Fruit fly (Drosophila melanogaster) Kc167 (cell line): ENCODE measurements around the gene Prx6a.

Source experiments
- Myc ChIP-seq: fragments of >200 bp; optimal IDR thresholded peaks from 2 replicates; lab custom pipeline; 2017; ENCODE audit warnings: missing external identifiers
- Sin3A ChIP-seq: fragments of >200 bp; optimal IDR thresholded peaks from 2 replicates; lab custom pipeline; 2018; ENCODE audit warnings: missing external identifiers
- h ChIP-seq: fragments of >200 bp; optimal IDR thresholded peaks from 3 replicates; lab custom pipeline; 2018; ENCODE audit warnings: missing external identifiers
- insv ChIP-seq: fragments of >200 bp; optimal IDR thresholded peaks from 3 replicates; lab custom pipeline; 2018; ENCODE audit warnings: missing external identifiers
- psq ChIP-seq: fragments of >200 bp; optimal IDR thresholded peaks from 2 replicates; lab custom pipeline; 2017; ENCODE audit warnings: missing external identifiers
- ttk ChIP-seq: sonication (Bioruptor generic); optimal IDR thresholded peaks from 2 replicates; lab custom pipeline; 2017; ENCODE audit warnings: missing external identifiers

The Prx6a gene

DNA sequence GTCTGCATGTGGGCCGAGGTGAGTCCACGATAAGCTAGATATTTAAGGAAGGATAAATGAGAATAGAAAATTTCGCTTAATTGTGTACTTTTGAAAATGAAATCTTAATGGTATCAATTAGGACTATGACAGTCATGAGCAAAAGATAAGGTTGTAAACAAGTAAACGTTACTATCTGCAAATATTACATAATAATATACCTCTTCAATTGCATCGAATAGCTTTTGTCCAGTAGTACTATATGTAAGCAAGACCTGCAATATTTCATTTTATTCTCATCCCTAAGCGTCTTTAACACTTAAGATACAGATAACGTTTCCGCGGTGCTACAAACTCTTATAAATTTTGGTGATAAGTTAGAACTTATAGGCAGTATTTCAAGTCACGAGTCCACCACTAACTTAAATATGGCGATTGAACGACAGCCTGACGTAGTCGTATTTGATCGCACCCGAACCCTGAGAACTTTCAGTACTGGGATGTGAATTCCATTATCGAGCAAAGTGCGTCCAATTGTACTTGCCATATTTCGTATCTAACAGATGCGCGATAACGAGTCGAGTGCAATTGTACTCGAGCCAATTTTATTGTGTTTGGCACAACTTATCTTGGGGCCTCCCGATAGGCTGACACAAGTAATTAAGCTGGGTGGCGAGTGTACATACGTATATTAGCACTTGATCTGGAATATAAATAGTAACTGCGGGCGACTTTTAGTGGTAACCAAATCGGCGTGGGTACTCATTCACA is 12.3 kb downstream of the Prx6a start:
- TF ChIP-seq Sin3A (lab: Kevin White, UChicago), result no peak
- TF ChIP-seq psq (lab: Kevin White, UChicago), result no peak
- TF ChIP-seq insv (lab: Kevin White, UChicago), result no peak
- TF ChIP-seq Myc, result no peak
- no peak for TF ChIP-seq h (lab: Kevin White, UChicago)
- no peak for TF ChIP-seq ttk (lab: Kevin White, UChicago)

DNA sequence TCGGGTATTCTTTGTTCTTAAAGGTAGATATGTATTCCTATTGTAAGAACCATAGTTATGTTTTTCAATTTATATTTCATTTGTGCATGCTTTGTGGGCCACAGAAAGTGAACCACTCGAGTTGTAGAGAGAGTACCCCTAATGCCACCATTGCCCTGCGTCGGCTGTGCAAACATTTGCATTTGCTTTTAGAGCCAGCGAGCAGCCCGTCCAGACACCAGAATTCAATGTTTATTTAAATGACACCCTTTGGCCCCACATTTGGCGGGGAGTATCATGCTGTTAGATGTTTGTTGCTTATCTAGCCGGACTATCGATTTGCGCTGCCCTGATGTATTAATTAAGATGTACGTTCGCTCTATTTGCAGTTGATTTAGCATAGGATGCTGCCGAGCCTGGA is 13.4 kb downstream of the Prx6a start:
- TF ChIP-seq h (lab: Kevin White, UChicago), result no peak

DNA sequence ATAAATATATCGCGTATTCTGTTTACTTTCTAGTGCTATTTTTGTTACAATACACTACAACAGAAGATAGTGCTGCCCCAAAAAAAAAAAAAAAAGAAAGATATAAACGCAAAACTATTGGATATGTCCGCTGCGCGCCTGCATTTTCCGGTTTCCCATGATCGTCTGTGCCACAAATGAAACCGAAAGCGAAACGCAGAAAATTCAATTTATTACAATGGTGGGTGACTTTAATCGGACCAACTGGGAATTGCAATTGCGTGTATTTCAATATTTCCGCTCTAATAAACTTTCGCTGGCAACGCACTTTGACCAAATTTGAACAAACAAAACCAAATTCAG is 15.4 kb downstream of the Prx6a start:
- TF ChIP-seq insv (lab: Kevin White, UChicago), result no peak
- no peak for TF ChIP-seq Sin3A (lab: Kevin White, UChicago)
- no peak for TF ChIP-seq ttk (lab: Kevin White, UChicago)
- TF ChIP-seq Myc, result no peak
- TF ChIP-seq h (lab: Kevin White, UChicago), result no peak
- TF ChIP-seq psq (lab: Kevin White, UChicago), result no peak

DNA sequence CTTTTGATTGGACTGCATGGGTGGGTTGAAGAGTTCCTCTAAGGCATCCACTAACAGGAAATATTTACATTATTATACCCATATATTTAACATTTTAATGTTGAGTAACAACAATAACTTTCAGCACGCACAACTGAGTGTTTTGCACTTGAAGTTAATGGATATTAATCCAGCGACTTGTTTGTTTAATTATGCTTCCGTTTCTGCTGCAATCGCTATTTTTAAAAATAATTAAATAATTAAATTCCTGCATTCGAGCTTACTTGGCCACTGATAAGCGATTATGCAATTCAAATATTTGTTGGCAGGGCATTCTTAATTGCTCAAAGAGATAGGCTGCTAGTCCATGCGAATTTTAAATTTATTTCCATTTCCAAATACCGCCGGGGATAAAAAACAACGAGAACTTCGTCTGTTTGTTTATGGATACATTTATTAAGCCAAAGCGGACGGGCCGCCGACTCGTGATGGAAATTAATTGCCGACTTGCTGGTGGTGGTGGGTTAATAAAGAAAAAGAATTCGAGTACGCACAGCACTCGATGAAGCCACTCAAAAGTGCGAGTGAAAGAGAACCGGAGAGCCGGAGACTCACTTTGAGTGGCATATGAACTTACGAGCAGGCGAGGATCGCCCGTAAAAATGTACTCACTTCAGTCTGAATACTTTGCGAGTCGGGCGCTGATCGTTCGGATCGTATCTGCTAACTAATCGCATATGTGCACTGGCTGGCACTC is 16.0 kb downstream of the Prx6a start:
- TF ChIP-seq psq (lab: Kevin White, UChicago), result no peak
- TF ChIP-seq Sin3A (lab: Kevin White, UChicago), result no peak
- no peak for TF ChIP-seq Myc
- TF ChIP-seq h (lab: Kevin White, UChicago), result no peak

DNA sequence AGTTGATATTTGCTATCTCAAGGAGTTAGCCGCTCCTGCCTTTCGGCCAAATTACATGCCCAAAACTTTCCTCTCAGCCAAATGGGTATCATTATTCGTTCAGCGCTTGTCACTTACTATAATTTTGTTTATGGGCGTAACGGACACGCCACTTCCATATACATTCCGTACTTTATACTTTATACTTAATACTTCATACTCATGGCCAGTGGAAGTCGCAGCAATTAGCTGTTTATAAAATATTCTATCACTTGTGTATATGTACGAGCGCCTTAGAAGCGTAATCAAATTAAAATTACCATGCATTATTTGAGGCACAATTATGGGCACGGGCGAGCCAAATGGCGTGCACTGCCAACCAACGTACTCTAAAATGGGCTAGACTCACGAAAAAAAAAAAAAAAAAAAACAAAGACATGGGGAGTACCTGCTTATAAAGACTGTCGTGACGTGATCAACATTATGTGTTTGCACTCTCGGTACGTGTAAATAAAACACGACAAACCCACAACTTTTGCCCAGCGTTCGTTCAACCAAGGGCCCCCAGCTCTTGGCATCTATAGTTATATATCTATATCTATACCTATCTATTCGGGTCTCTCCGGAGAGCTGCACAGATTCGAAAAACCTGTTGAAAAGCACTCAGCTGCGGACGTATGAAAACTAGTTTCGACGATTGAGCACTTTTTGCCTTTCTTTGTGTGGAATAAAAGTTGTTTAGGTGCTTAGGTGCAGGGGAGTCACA is 16.7 kb downstream of the Prx6a start:
- no peak for TF ChIP-seq Myc
- no peak for TF ChIP-seq psq (lab: Kevin White, UChicago)

DNA sequence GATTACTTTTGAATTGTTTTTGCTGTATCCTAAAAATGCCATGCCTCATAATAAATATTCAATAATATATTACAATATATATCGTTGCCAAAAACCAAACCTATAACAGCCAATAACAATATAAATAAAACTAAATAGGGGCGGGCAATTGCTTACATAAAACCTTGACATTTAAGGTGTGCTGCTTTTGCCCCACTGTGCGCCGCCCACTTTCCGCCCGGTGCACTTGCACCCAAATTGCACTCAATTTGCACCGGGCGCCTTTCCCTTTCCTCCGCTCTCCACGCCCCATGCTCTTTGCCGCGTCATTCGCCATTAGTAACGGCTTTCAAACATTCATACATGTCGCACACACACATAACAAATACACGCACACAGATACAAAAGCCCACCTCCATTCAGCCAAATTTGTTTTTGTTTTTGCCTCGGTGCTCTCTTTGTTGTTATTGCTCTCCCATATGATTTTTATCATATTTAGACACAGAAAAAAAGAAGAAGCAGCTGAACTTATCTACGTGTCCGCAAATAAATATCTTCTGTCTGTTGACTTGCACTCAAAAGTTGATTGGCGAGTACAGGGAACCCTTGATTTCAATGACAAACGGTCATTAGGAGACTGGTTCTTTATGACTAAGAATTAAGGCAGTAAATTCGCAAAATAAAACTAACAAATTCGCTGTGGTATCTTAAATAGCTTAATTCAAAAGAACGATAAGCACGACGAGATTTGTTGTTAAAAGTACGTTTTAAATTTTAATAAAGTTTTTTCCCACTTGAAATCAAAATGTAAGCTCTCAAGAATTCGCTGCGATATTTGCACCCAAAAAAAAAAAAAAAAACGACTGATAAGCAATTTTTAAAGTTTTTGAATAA is 19.9 kb downstream of the Prx6a start:
- TF ChIP-seq Myc (no peak), h (lab: Kevin White, UChicago) (no peak), Sin3A (lab: Kevin White, UChicago) (no peak), ttk (lab: Kevin White, UChicago) (no peak), insv (lab: Kevin White, UChicago) (no peak), psq (lab: Kevin White, UChicago) (no peak)

DNA sequence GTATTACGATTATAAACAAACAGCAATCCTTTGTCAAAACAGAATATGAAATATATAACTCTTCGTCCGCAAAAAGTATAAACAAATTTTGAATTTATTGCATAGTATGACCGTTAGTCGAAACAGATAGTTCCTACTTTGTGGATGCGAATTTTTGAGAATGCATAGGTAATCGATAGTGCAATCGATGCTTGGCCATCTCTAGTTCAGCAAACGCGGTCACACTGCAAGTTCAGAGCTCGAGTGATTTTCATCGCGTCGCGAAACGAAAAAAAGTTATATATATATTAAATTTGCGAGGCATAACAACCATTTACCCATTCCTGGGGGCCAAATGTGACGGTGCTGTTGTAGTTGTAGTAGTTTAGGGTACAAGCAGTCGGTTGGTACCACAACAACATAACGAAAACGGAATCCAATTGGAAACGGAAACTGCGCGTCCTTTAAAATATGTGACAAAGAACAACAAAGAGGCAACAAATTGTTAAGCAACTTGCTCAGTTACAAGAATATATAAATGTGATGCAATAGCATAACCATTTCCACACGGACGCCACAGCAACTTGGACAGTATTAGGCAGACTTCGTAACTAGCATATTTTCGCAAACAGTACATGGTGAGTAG is 21.0 kb downstream of the Prx6a start, which contains the start of gene CG2991:
Gene CG2991 (plus strand): TSS at position 205 of the 625 bp plus-strand sequence.
- TF ChIP-seq psq (lab: Kevin White, UChicago) (no peak), Myc (no peak), ttk (lab: Kevin White, UChicago) (no peak), insv (lab: Kevin White, UChicago) (no peak), Sin3A (lab: Kevin White, UChicago) (no peak), h (lab: Kevin White, UChicago) (no peak)

DNA sequence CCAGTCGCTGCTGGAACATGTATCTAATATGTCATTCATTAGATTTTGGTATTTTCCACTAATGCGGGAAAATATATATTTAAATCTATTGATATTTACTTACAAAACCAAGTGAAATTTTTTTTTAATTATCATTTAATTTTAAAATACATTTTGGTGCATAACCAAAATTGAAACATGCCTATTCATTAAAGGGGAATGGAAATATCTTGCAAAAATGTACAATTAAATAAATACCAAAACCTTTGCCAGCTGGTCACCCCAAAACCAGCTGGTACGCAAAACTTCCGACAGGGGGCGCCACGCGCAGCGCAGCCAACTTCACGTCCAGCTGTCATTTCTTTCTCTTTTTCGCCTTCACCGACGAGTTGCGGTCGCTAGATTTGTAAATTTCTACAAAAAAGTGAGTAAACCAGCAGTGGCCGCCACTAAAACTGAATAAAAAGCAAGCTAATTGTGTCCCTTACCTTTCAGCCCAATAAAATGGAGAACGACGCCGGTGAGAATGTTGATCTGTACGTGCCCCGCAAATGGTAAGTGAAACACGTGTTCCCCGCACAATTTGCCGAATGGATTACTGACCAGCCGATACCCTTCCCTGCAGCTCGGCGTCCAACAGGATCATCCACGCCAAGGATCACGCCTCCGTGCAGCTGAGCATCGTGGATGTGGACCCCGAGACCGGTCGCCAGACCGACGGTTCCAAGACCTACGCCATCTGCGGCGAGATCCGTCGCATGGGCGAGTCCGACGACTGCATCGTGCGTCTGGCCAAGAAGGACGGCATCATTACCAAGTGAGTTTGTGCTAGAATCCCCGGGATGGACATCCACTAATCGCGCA is 22.0 kb downstream of the Prx6a start, which contains the start of the genes CG3104 and RpS21:
Gene CG3104 (minus strand): TSS at position 6 of the 843 bp plus-strand sequence.
Gene RpS21 (plus strand): TSS at position 298 of the 843 bp plus-strand sequence.
- TF ChIP-seq insv (lab: Kevin White, UChicago) (no peak), h (lab: Kevin White, UChicago) (no peak)

DNA sequence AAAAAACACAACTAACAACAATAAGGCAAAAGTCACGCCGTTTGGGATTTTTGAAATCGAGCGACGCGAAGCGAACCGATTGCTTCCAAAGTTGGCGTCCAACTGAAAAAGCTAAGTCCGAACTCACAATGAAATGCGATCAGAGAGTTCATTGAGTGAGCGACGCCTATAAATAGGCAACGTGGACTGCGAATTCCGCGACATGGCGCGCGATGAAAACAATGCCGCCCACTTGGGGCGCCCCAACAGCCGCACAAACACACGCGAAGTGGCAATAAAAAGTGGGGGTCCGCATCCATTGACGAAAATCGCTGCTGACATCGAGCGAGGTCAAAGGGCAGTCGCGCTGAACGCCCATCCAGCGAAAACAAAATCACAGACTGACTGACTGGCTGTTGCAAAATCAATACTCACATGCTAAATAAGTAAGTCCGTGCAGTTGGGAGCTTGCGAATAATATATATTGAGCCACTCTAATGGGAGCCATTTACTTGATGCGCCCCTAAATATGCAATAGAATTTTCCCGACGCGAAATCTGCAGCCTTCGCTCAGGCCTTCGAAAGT is 22.7 kb downstream of the Prx6a start:
- TF ChIP-seq psq (lab: Kevin White, UChicago) (no peak), Myc (no peak), h (lab: Kevin White, UChicago) (no peak), ttk (lab: Kevin White, UChicago) (no peak), Sin3A (lab: Kevin White, UChicago) (no peak), insv (lab: Kevin White, UChicago) (no peak)

DNA sequence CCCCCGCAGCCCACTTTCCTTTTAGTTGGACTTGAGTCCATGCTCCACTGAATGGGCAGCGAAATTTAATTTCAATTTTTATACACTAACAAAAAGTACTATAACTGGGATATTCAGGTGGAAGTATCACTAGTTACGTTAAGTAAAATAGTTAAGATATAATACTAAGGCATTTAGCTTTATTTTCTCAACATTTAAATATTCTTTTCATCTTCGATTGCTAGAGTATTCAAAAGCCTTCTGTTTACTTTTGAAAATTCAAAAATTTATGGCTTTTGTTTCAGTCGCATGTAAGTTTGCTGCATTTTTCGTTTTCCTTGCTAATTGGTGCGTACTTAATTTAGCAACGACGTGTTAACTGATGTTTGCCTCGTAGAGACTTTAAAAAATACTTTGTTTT is 26.4 kb downstream of the Prx6a start:
- TF ChIP-seq psq (lab: Kevin White, UChicago) (no peak), Myc (no peak), ttk (lab: Kevin White, UChicago) (no peak), insv (lab: Kevin White, UChicago) (no peak), Sin3A (lab: Kevin White, UChicago) (no peak), h (lab: Kevin White, UChicago) (no peak)
